Fruit fly (Drosophila melanogaster) whole organism, embryonic: ENCODE results near the gene CG2841.

ENCODE experiments used
- Adf1 ChIP-seq: fragments of 200-800 bp; sonication (Bioruptor generic); IDR thresholded peaks from 2 replicates; pipeline ENCODE4 v1.3.6; 2022; ENCODE audit warnings: missing biosample characterization, missing genetic modification characterization
- Awh ChIP-seq: fragments of 200-800 bp; sonication (Bioruptor generic); IDR thresholded peaks from 2 replicates; pipeline ENCODE4, ENCODE4 v1.3.6; 2022; ENCODE audit warnings: missing biosample characterization, missing genetic modification characterization
- Bgb ChIP-seq: fragments of 200-800 bp; sonication (Bioruptor generic); IDR thresholded peaks from 2 replicates; pipeline ENCODE4 v1.3.6; 2022; ENCODE audit warnings: missing biosample characterization, missing genetic modification characterization; ENCODE audit not compliant: partially characterized antibody
- CG11696 ChIP-seq: fragments of 200-800 bp; sonication (Bioruptor generic); IDR thresholded peaks from 2 replicates; pipeline ENCODE4 v1.3.6; 2022; ENCODE audit warnings: missing biosample characterization, missing genetic modification characterization
- CG12071 ChIP-seq: fragments of 200-800 bp; sonication (Bioruptor generic); optimal IDR thresholded peaks from 3 replicates; lab custom pipeline; 2018; ENCODE audit warnings: missing biosample characterization, mild to moderate bottlenecking, missing genetic modification characterization
- CG12299 ChIP-seq: fragments of 200-800 bp; sonication (Bioruptor generic); optimal IDR thresholded peaks from 2 replicates; lab custom pipeline; 2018; ENCODE audit warnings: missing biosample characterization, mild to moderate bottlenecking, missing genetic modification characterization
- CG12391 ChIP-seq: fragments of 200-800 bp; sonication (Bioruptor generic); optimal IDR thresholded peaks from 3 replicates; lab custom pipeline; 2018; ENCODE audit warnings: missing biosample characterization, mild to moderate bottlenecking, missing genetic modification characterization, moderate library complexity
- CG13894 ChIP-seq: fragments of 200-800 bp; sonication (Bioruptor generic); optimal IDR thresholded peaks from 3 replicates; lab custom pipeline; 2018; ENCODE audit warnings: missing biosample characterization, mild to moderate bottlenecking, missing genetic modification characterization, moderate library complexity
- CG15011 ChIP-seq: fragments of 200-800 bp; sonication (Bioruptor generic); optimal IDR thresholded peaks from 3 replicates; lab custom pipeline; 2018; ENCODE audit warnings: missing biosample characterization, mild to moderate bottlenecking, missing genetic modification characterization
- CG16815 ChIP-seq: fragments of 200-800 bp; sonication (Bioruptor generic); optimal IDR thresholded peaks from 3 replicates; lab custom pipeline; 2017; ENCODE audit warnings: missing biosample characterization, mild to moderate bottlenecking, missing genetic modification characterization
- CG17328 ChIP-seq: fragments of 200-800 bp; sonication (Bioruptor generic); IDR thresholded peaks from 2 replicates; pipeline ENCODE4 v1.3.6; 2022; ENCODE audit warnings: missing biosample characterization, missing genetic modification characterization
- CG17359 ChIP-seq: fragments of 200-800 bp; sonication (Bioruptor generic); optimal IDR thresholded peaks from 3 replicates; lab custom pipeline; 2018; ENCODE audit warnings: missing biosample characterization, mild to moderate bottlenecking, missing genetic modification characterization, moderate library complexity
- CG32767 ChIP-seq: fragments of 200-800 bp; sonication (Bioruptor generic); IDR thresholded peaks from 2 replicates; pipeline ENCODE4 v1.3.6; 2022; ENCODE audit warnings: missing biosample characterization, missing genetic modification characterization
- CG3407 ChIP-seq: fragments of 200-800 bp; sonication (Bioruptor generic); optimal IDR thresholded peaks from 2 replicates; lab custom pipeline; 2018; ENCODE audit warnings: missing biosample characterization, mild to moderate bottlenecking, missing genetic modification characterization
- CG5245 ChIP-seq: fragments of 200-800 bp; sonication (Bioruptor generic); optimal IDR thresholded peaks from 3 replicates; lab custom pipeline; 2016; ENCODE audit warnings: missing biosample characterization, missing genetic modification characterization
- CG5953 ChIP-seq: fragments of 200-800 bp; sonication (Bioruptor generic); IDR thresholded peaks from 2 replicates; pipeline ENCODE4 v1.3.6; 2022; ENCODE audit warnings: missing biosample characterization, missing genetic modification characterization
- CG6683 ChIP-seq: fragments of 200-800 bp; sonication (Bioruptor generic); optimal IDR thresholded peaks from 2 replicates; lab custom pipeline; 2017; ENCODE audit warnings: missing biosample characterization, mild to moderate bottlenecking, missing genetic modification characterization, missing genetic modification reagents
- CG7271 ChIP-seq: fragments of 200-800 bp; sonication (Bioruptor generic); optimal IDR thresholded peaks from 2 replicates; lab custom pipeline; 2018; ENCODE audit warnings: missing biosample characterization, mild to moderate bottlenecking, missing genetic modification characterization, moderate library complexity
- CG7372 ChIP-seq: fragments of 200-800 bp; sonication (Bioruptor generic); IDR thresholded peaks from 2 replicates; pipeline ENCODE4 v1.3.6; 2022; ENCODE audit warnings: missing biosample characterization, missing genetic modification characterization
- CG7556 ChIP-seq: fragments of 200-800 bp; sonication (Bioruptor generic); optimal IDR thresholded peaks from 2 replicates; lab custom pipeline; 2017; ENCODE audit warnings: missing biosample characterization, mild to moderate bottlenecking, missing genetic modification characterization
- CG9817 ChIP-seq: fragments of 200-800 bp; sonication (Bioruptor generic); optimal IDR thresholded peaks from 2 replicates; lab custom pipeline; 2018; ENCODE audit warnings: missing biosample characterization, mild to moderate bottlenecking, missing genetic modification characterization, moderate library complexity
- Deaf1 ChIP-seq: fragments of 200-800 bp; optimal IDR thresholded peaks from 3 replicates; lab custom pipeline; 2019; ENCODE audit warnings: missing biosample characterization, mild to moderate bottlenecking, missing genetic modification characterization, moderate library complexity
- Mad ChIP-seq: fragments of 200-800 bp; sonication (Bioruptor generic); optimal IDR thresholded peaks from 2 replicates; lab custom pipeline; 2016; ENCODE audit warnings: missing biosample characterization, missing genetic modification characterization
- Myb ChIP-seq: fragments of 200-800 bp; sonication (Bioruptor generic); optimal IDR thresholded peaks from 2 replicates; lab custom pipeline; 2016; ENCODE audit warnings: missing biosample characterization, missing genetic modification characterization
- Opbp ChIP-seq: fragments of 200-800 bp; sonication (Bioruptor generic); IDR thresholded peaks from 3 replicates; pipeline ENCODE4 v1.3.6; 2022; ENCODE audit warnings: missing biosample characterization, missing genetic modification characterization; ENCODE audit not compliant: partially characterized antibody
- Sin3A ChIP-seq: fragments of >200 bp; optimal IDR thresholded peaks from 2 replicates; lab custom pipeline; 2018
- Tbp ChIP-seq: fragments of >200 bp; optimal IDR thresholded peaks from 2 replicates; lab custom pipeline; 2018; ENCODE audit warnings: missing biosample characterization, missing genetic modification characterization
- YL-1 ChIP-seq: fragments of 200-800 bp; sonication (Bioruptor generic); optimal IDR thresholded peaks from 3 replicates; lab custom pipeline; 2017; ENCODE audit warnings: missing biosample characterization, mild to moderate bottlenecking, missing genetic modification characterization
- bab2 ChIP-seq: fragments of 200-800 bp; sonication (Bioruptor generic); optimal IDR thresholded peaks from 2 replicates; lab custom pipeline; 2016; ENCODE audit warnings: missing biosample characterization, missing genetic modification characterization
- bcd ChIP-seq: fragments of 200-800 bp; sonication (Bioruptor generic); optimal IDR thresholded peaks from 2 replicates; lab custom pipeline; 2017; ENCODE audit warnings: missing biosample characterization, mild to moderate bottlenecking, missing genetic modification characterization
- chm ChIP-seq: fragments of 200-800 bp; sonication (Bioruptor generic); IDR thresholded peaks from 2 replicates; pipeline ENCODE4 v1.3.6; 2022; ENCODE audit warnings: missing biosample characterization, missing genetic modification characterization
- chn ChIP-seq: fragments of 200-800 bp; sonication (Bioruptor generic); optimal IDR thresholded peaks from 2 replicates; lab custom pipeline; 2016; ENCODE audit warnings: missing biosample characterization, missing genetic modification characterization
- da ChIP-seq: fragments of 200-800 bp; sonication (Bioruptor generic); optimal IDR thresholded peaks from 2 replicates; lab custom pipeline; 2016; ENCODE audit warnings: missing biosample characterization, missing genetic modification characterization
- dm ChIP-seq: fragments of 200-800 bp; sonication (Bioruptor generic); optimal IDR thresholded peaks from 3 replicates; lab custom pipeline; 2016; ENCODE audit warnings: missing biosample characterization, missing genetic modification characterization
- en ChIP-seq: fragments of 200-800 bp; sonication (Bioruptor generic); optimal IDR thresholded peaks from 2 replicates; lab custom pipeline; 2016; ENCODE audit warnings: missing biosample characterization, missing genetic modification characterization
- exex ChIP-seq: fragments of 200-800 bp; sonication (Bioruptor generic); optimal IDR thresholded peaks from 4 replicates; lab custom pipeline; 2018; ENCODE audit warnings: missing biosample characterization, mild to moderate bottlenecking, missing genetic modification characterization, moderate library complexity
- fd96Cb ChIP-seq: fragments of 200-800 bp; sonication (Bioruptor generic); optimal IDR thresholded peaks from 2 replicates; lab custom pipeline; 2018; ENCODE audit warnings: missing biosample characterization, mild to moderate bottlenecking, missing genetic modification characterization, moderate library complexity
- grn ChIP-seq: fragments of 200-800 bp; sonication (Bioruptor generic); optimal IDR thresholded peaks from 3 replicates; lab custom pipeline; 2017; ENCODE audit warnings: missing biosample characterization, missing genetic modification characterization
- jigr1 ChIP-seq: fragments of 200-800 bp; sonication (Bioruptor generic); IDR thresholded peaks from 3 replicates; pipeline ENCODE4 v1.3.6; 2022; ENCODE audit warnings: missing biosample characterization, missing genetic modification characterization
- knrl ChIP-seq: fragments of 200-800 bp; sonication (Bioruptor generic); IDR thresholded peaks from 3 replicates; pipeline ENCODE4 v1.3.6; 2022; ENCODE audit warnings: missing biosample characterization, missing genetic modification characterization; ENCODE audit not compliant: partially characterized antibody
- lab ChIP-seq: fragments of 200-800 bp; sonication (Bioruptor generic); optimal IDR thresholded peaks from 3 replicates; lab custom pipeline; 2017; ENCODE audit warnings: missing biosample characterization, missing genetic modification characterization, mild to moderate bottlenecking, moderate library complexity, missing genetic modification reagents
- pb ChIP-seq: fragments of 200-800 bp; sonication (Bioruptor generic); optimal IDR thresholded peaks from 3 replicates; lab custom pipeline; 2016; ENCODE audit warnings: missing biosample characterization, missing genetic modification characterization
- pho ChIP-seq: fragments of 200-800 bp; sonication (Bioruptor generic); optimal IDR thresholded peaks from 2 replicates; lab custom pipeline; 2016; ENCODE audit warnings: missing biosample characterization, missing genetic modification characterization
- pita ChIP-seq: fragments of 200-800 bp; sonication (Bioruptor generic); optimal IDR thresholded peaks from 2 replicates; lab custom pipeline; 2017; ENCODE audit warnings: missing biosample characterization, mild to moderate bottlenecking, missing genetic modification characterization
- pzg ChIP-seq: fragments of 200-800 bp; sonication (Bioruptor generic); optimal IDR thresholded peaks from 3 replicates; lab custom pipeline; 2018; ENCODE audit warnings: missing biosample characterization, mild to moderate bottlenecking, missing genetic modification characterization, moderate library complexity
- tap ChIP-seq: fragments of 200-800 bp; optimal IDR thresholded peaks from 3 replicates; lab custom pipeline; 2019; ENCODE audit warnings: missing biosample characterization, mild to moderate bottlenecking, missing genetic modification characterization, moderate library complexity
- tll ChIP-seq, 2 experiments: fragments of 200-800 bp in 1 of 2; fragments of >200 bp in 1 of 2; sonication (Bioruptor generic) in 1 of 2; optimal IDR thresholded peaks; 2 replicates each; lab custom pipeline; 2017 to 2019; ENCODE audit warnings: missing biosample characterization in 2 of 2, missing genetic modification characterization in 2 of 2, mild to moderate bottlenecking in 1 of 2, moderate library complexity in 1 of 2
- yki ChIP-seq: fragments of >200 bp; optimal IDR thresholded peaks from 3 replicates; lab custom pipeline; 2018
- zfh2 ChIP-seq: fragments of 200-800 bp; sonication (Bioruptor generic); optimal IDR thresholded peaks from 2 replicates; lab custom pipeline; 2016; ENCODE audit warnings: missing biosample characterization, missing genetic modification characterization

CG2841 gene

dm6 chrX:2296230-2297044 lies 69.7 kb downstream of the CG2841 start (continued):
- TF ChIP-seq CG5953 (0 out of 2 replicates have a peak, but pooled peaks have one; percentile 11), tap (tag; lab: Kevin White, UChicago) (peak; percentile 79), CG12071 (peak; percentile 82), bcd (GFP tag; lab: Kevin White, UChicago) (peak; percentile 95), CG11696 (GFP tag; lab: Robert Waterston, UW) (peak; percentile 51; the same call in 1 of the 2 replicates), pzg (peak; percentile 12), CG16815 (peak; percentile 96), Mad (GFP tag; lab: Kevin White, UChicago) (peak; percentile 89), CG15011 (GFP tag; lab: Kevin White, UChicago) (peak; percentile 93), Opbp (GFP tag; lab: Robert Waterston, UW) (no peak), CG17328 (GFP tag; lab: Robert Waterston, UW) (peak; percentile 72), Sin3A (lab: Kevin White, UChicago) (no peak), pb (GFP tag; lab: Kevin White, UChicago) (peak; percentile 95), CG3407 (GFP tag; lab: Kevin White, UChicago) (peak; percentile 86), CG17359 (peak; percentile 87), lab (GFP tag; lab: Kevin White, UChicago) (peak; percentile 93), jigr1 (GFP tag; lab: Robert Waterston, UW) (no peak; the same call in 1 of the 3 replicates), dm (peak; percentile 91), yki (lab: Kevin White, UChicago) (no peak), CG7556 (GFP tag; lab: Kevin White, UChicago) (peak; percentile 98), CG13894 (tag; lab: Kevin White, UChicago) (peak; percentile 63), en (peak; percentile 92), Adf1 (GFP tag; lab: Robert Waterston, UW) (peak; percentile 59), da (GFP tag; lab: Kevin White, UChicago) (peak; percentile 89), CG6683 (GFP tag; lab: Kevin White, UChicago) (peak; percentile 79), zfh2 (GFP tag; lab: Kevin White, UChicago) (peak; percentile 90), chm (GFP tag; lab: Robert Waterston, UW) (0 out of 2 replicates have a peak, but pooled peaks have one; percentile 9), CG7271 (tag; lab: Kevin White, UChicago) (no peak), YL-1 (GFP tag; lab: Kevin White, UChicago) (peak; percentile 77), pita (GFP tag; lab: Kevin White, UChicago) (no peak), CG5245 (GFP tag; lab: Kevin White, UChicago) (peak; percentile 76), Awh (GFP tag; lab: Robert Waterston, UW) (peak; percentile 61; the same call in 1 of the 2 replicates), knrl (GFP tag; lab: Robert Waterston, UW) (no peak), bab2 (peak; percentile 91), fd96Cb (tag; lab: Kevin White, UChicago) (peak; percentile 94), pho (GFP tag; lab: Kevin White, UChicago) (peak; percentile 91), CG7372 (GFP tag; lab: Robert Waterston, UW) (peak; percentile 79), CG32767 (peak; percentile 71), Myb (GFP tag; lab: Kevin White, UChicago) (peak; percentile 82), grn (GFP tag; lab: Kevin White, UChicago) (peak; percentile 64), chn (GFP tag; lab: Kevin White, UChicago) (peak; percentile 93), Deaf1 (peak; percentile 72), Bgb (no peak; the same call in 1 of the 2 replicates), CG12391 (tag; lab: Kevin White, UChicago) (peak; percentile 91), Tbp (GFP tag; lab: Kevin White, UChicago) (no peak), exex (tag; lab: Kevin White, UChicago) (peak; percentile 64), CG12299 (tag; lab: Kevin White, UChicago) (peak; percentile 79), tll (GFP tag; optimal IDR thresholded peaks at IDR 0.05; lab: Kevin White, UChicago) (peak; percentile 71 to 75), CG9817 (tag; lab: Kevin White, UChicago) (peak; percentile 82)
